Fruit fly (Drosophila melanogaster) whole organism, wandering third instar larva: ENCODE data around the gene CG31974.

Source experiments
- Hnf4 ChIP-seq: fragments of 200-800 bp; sonication (Bioruptor generic); optimal IDR thresholded peaks from 2 replicates; lab custom pipeline; 2016; ENCODE audit warnings: missing biosample characterization, mild to moderate bottlenecking, missing genetic modification characterization
- Hr78 ChIP-seq: fragments of >200 bp; optimal IDR thresholded peaks from 2 replicates; lab custom pipeline; 2017; ENCODE audit warnings: missing biosample characterization, missing genetic modification characterization
- OdsH ChIP-seq: fragments of 200-800 bp; sonication (Bioruptor generic); optimal IDR thresholded peaks from 2 replicates; lab custom pipeline; 2016; ENCODE audit warnings: missing biosample characterization, mild to moderate bottlenecking, missing genetic modification characterization
- h ChIP-seq: fragments of 200-800 bp; sonication (Bioruptor generic); optimal IDR thresholded peaks from 3 replicates; lab custom pipeline; 2016; ENCODE audit warnings: missing biosample characterization, mild to moderate bottlenecking, missing genetic modification characterization
- psq ChIP-seq: fragments of 200-800 bp; sonication (Bioruptor generic); optimal IDR thresholded peaks from 3 replicates; lab custom pipeline; 2017; ENCODE audit warnings: missing biosample characterization, mild to moderate bottlenecking, missing genetic modification characterization, moderate library complexity
- usp ChIP-seq: fragments of >200 bp; optimal IDR thresholded peaks from 2 replicates; lab custom pipeline; 2017; ENCODE audit warnings: missing biosample characterization, missing genetic modification characterization

dm6 chr2L:114429-114828 lies 28.5 kb downstream of the CG31974 start, which contains the start of gene ND-15:
- TF ChIP-seq Hr78 (GFP tag; lab: Kevin White, UChicago) (no peak), Hnf4 (GFP tag; lab: Kevin White, UChicago) (peak; percentile 12), h (GFP tag; lab: Kevin White, UChicago) (no peak), OdsH (GFP tag; lab: Kevin White, UChicago) (no peak), psq (GFP tag; lab: Kevin White, UChicago) (no peak), usp (no peak)
